Fruit fly (Drosophila melanogaster) whole organism, embryonic: ENCODE results near the gene Sec63.

ENCODE experiments used
- Abd-B ChIP-seq: fragments of 200-800 bp; sonication (Bioruptor generic); optimal IDR thresholded peaks from 2 replicates; lab custom pipeline; 2018; ENCODE audit warnings: missing biosample characterization, mild to moderate bottlenecking, missing genetic modification characterization, moderate library complexity
- Ada2b ChIP-seq: fragments of 200-800 bp; sonication (Bioruptor generic); IDR thresholded peaks from 2 replicates; pipeline ENCODE4 v1.3.6; 2022; ENCODE audit warnings: missing biosample characterization, missing genetic modification characterization
- B-H2 ChIP-seq: fragments of 200-800 bp; sonication (Bioruptor generic); optimal IDR thresholded peaks from 2 replicates; lab custom pipeline; 2018; ENCODE audit warnings: missing biosample characterization, mild to moderate bottlenecking, missing genetic modification characterization
- CG11085 ChIP-seq: fragments of 200-800 bp; sonication (Bioruptor generic); IDR thresholded peaks from 2 replicates; pipeline ENCODE4 v1.3.6; 2022; ENCODE audit warnings: missing biosample characterization, missing genetic modification characterization
- CG12104 ChIP-seq: fragments of 200-800 bp; sonication (Bioruptor generic); optimal IDR thresholded peaks from 3 replicates; lab custom pipeline; 2016; ENCODE audit warnings: missing biosample characterization, missing genetic modification characterization
- CG12155 ChIP-seq: fragments of 200-800 bp; sonication (Bioruptor generic); optimal IDR thresholded peaks from 3 replicates; lab custom pipeline; 2016; ENCODE audit warnings: missing biosample characterization, missing genetic modification characterization
- CG1233 ChIP-seq: fragments of 200-800 bp; sonication (Bioruptor generic); optimal IDR thresholded peaks from 4 replicates; lab custom pipeline; 2018; ENCODE audit warnings: missing biosample characterization, mild to moderate bottlenecking, missing genetic modification characterization
- CG12391 ChIP-seq: fragments of 200-800 bp; sonication (Bioruptor generic); optimal IDR thresholded peaks from 3 replicates; lab custom pipeline; 2018; ENCODE audit warnings: missing biosample characterization, mild to moderate bottlenecking, missing genetic modification characterization, moderate library complexity
- CG13123 ChIP-seq: fragments of 200-800 bp; sonication (Bioruptor generic); optimal IDR thresholded peaks from 2 replicates; lab custom pipeline; 2016; ENCODE audit warnings: missing biosample characterization, missing genetic modification characterization
- CG13894 ChIP-seq: fragments of 200-800 bp; sonication (Bioruptor generic); optimal IDR thresholded peaks from 3 replicates; lab custom pipeline; 2018; ENCODE audit warnings: missing biosample characterization, mild to moderate bottlenecking, missing genetic modification characterization, moderate library complexity
- CG14860 ChIP-seq: fragments of 200-800 bp; sonication (Bioruptor generic); IDR thresholded peaks from 3 replicates; pipeline ENCODE4 v1.3.6; 2022; ENCODE audit warnings: missing biosample characterization, missing genetic modification characterization; ENCODE audit not compliant: partially characterized antibody
- CG16813 ChIP-seq: fragments of 200-800 bp; sonication (Bioruptor generic); IDR thresholded peaks from 3 replicates; pipeline ENCODE4 v1.3.6; 2022; ENCODE audit warnings: missing biosample characterization, missing genetic modification characterization; ENCODE audit not compliant: partially characterized antibody
- CG17385 ChIP-seq: fragments of 200-800 bp; sonication (Bioruptor generic); optimal IDR thresholded peaks from 3 replicates; lab custom pipeline; 2018; ENCODE audit warnings: missing biosample characterization, mild to moderate bottlenecking, missing genetic modification characterization
- CG1792 ChIP-seq: fragments of 200-800 bp; sonication (Bioruptor generic); optimal IDR thresholded peaks from 2 replicates; lab custom pipeline; 2016; ENCODE audit warnings: missing biosample characterization, missing genetic modification characterization
- CG18619 ChIP-seq: fragments of 200-800 bp; sonication (Bioruptor generic); optimal IDR thresholded peaks from 3 replicates; lab custom pipeline; 2017; ENCODE audit warnings: missing biosample characterization, mild to moderate bottlenecking, missing genetic modification characterization
- CG4282 ChIP-seq: fragments of 200-800 bp; sonication (Bioruptor generic); optimal IDR thresholded peaks from 2 replicates; lab custom pipeline; 2016; ENCODE audit warnings: missing biosample characterization, missing genetic modification characterization
- CG4328 ChIP-seq: fragments of 200-800 bp; sonication (Bioruptor generic); optimal IDR thresholded peaks from 3 replicates; lab custom pipeline; 2017; ENCODE audit warnings: missing biosample characterization, missing genetic modification reagents, missing genetic modification characterization
- CG5180 ChIP-seq: fragments of 200-800 bp; sonication (Bioruptor generic); optimal IDR thresholded peaks from 3 replicates; lab custom pipeline; 2017; ENCODE audit warnings: missing biosample characterization, missing genetic modification characterization, mild to moderate bottlenecking, moderate library complexity, missing genetic modification reagents
- CG5245 ChIP-seq: fragments of 200-800 bp; sonication (Bioruptor generic); optimal IDR thresholded peaks from 3 replicates; lab custom pipeline; 2016; ENCODE audit warnings: missing biosample characterization, missing genetic modification characterization
- CG6689 ChIP-seq: fragments of 200-800 bp; sonication (Bioruptor generic); IDR thresholded peaks from 2 replicates; pipeline ENCODE4 v1.3.6; 2022; ENCODE audit warnings: missing biosample characterization, missing genetic modification characterization
- CG7271 ChIP-seq: fragments of 200-800 bp; sonication (Bioruptor generic); optimal IDR thresholded peaks from 2 replicates; lab custom pipeline; 2018; ENCODE audit warnings: missing biosample characterization, mild to moderate bottlenecking, missing genetic modification characterization, moderate library complexity
- CG8089 ChIP-seq: fragments of 200-800 bp; sonication (Bioruptor generic); optimal IDR thresholded peaks from 3 replicates; lab custom pipeline; 2016; ENCODE audit warnings: missing biosample characterization, missing genetic modification characterization
- CG8765 ChIP-seq: fragments of 200-800 bp; sonication (Bioruptor generic); IDR thresholded peaks from 2 replicates; pipeline ENCODE4 v1.3.6; 2022; ENCODE audit warnings: missing biosample characterization, missing genetic modification characterization
- CG8944 ChIP-seq: fragments of 200-800 bp; sonication (Bioruptor generic); optimal IDR thresholded peaks from 3 replicates; lab custom pipeline; 2016; ENCODE audit warnings: missing biosample characterization, missing genetic modification characterization
- CHES-1-like ChIP-seq: fragments of 200-800 bp; sonication (Bioruptor generic); optimal IDR thresholded peaks from 2 replicates; lab custom pipeline; 2016; ENCODE audit warnings: missing biosample characterization, missing genetic modification characterization
- CoRest ChIP-seq: fragments of 200-800 bp; sonication (Bioruptor generic); optimal IDR thresholded peaks from 3 replicates; lab custom pipeline; 2018; ENCODE audit warnings: missing biosample characterization, mild to moderate bottlenecking, missing genetic modification characterization, moderate library complexity
- CrebB ChIP-seq: fragments of 200-800 bp; sonication (Bioruptor generic); optimal IDR thresholded peaks from 3 replicates; lab custom pipeline; 2018; ENCODE audit warnings: missing biosample characterization, mild to moderate bottlenecking, missing genetic modification characterization
- Dip3 ChIP-seq: fragments of 200-800 bp; sonication (Bioruptor generic); optimal IDR thresholded peaks from 3 replicates; lab custom pipeline; 2016; ENCODE audit warnings: missing biosample characterization, missing genetic modification characterization
- Dll ChIP-seq: fragments of 200-800 bp; sonication (Bioruptor generic); IDR thresholded peaks from 4 replicates; pipeline ENCODE4 v1.3.6; 2022; ENCODE audit warnings: missing biosample characterization, missing genetic modification characterization; ENCODE audit not compliant: partially characterized antibody
- Meics ChIP-seq: fragments of 200-800 bp; sonication (Bioruptor generic); optimal IDR thresholded peaks from 2 replicates; lab custom pipeline; 2017; ENCODE audit warnings: missing biosample characterization, mild to moderate bottlenecking, missing genetic modification characterization
- Mes4 ChIP-seq: fragments of 200-800 bp; sonication (Bioruptor generic); optimal IDR thresholded peaks from 2 replicates; lab custom pipeline; 2016; ENCODE audit warnings: missing biosample characterization, missing genetic modification characterization
- Mrtf ChIP-seq: fragments of 200-800 bp; sonication (Bioruptor generic); IDR thresholded peaks from 3 replicates; pipeline ENCODE4 v1.3.6; 2022; ENCODE audit warnings: missing biosample characterization, missing genetic modification characterization
- Optix ChIP-seq: fragments of 200-800 bp; sonication (Bioruptor generic); IDR thresholded peaks from 3 replicates; pipeline ENCODE4 v1.3.6; 2022; ENCODE audit warnings: missing biosample characterization, missing genetic modification characterization
- Taf1 ChIP-seq: fragments of 200-800 bp; sonication (Bioruptor generic); IDR thresholded peaks from 2 replicates; pipeline ENCODE4 v1.3.6; 2022; ENCODE audit warnings: missing biosample characterization, missing genetic modification characterization
- Usf ChIP-seq: fragments of 200-800 bp; sonication (Bioruptor generic); optimal IDR thresholded peaks from 2 replicates; lab custom pipeline; 2017; ENCODE audit warnings: missing genotype, missing biosample characterization, missing genetic modification characterization
- amos ChIP-seq: fragments of 200-800 bp; sonication (Bioruptor generic); IDR thresholded peaks from 2 replicates; pipeline ENCODE4 v1.3.6; 2022; ENCODE audit warnings: missing biosample characterization, missing genetic modification characterization; ENCODE audit not compliant: partially characterized antibody
- aop ChIP-seq: fragments of 200-800 bp; sonication (Bioruptor generic); IDR thresholded peaks from 2 replicates; pipeline ENCODE4 v1.3.6; 2022; ENCODE audit warnings: missing biosample characterization, missing genetic modification characterization
- bsh ChIP-seq, 2 experiments: fragments of 200-800 bp; sonication (Bioruptor generic); optimal IDR thresholded peaks; 2 replicates each; lab custom pipeline; 2017 to 2018; ENCODE audit warnings: mild to moderate bottlenecking in 2 of 2, missing biosample characterization in 2 of 2, missing genetic modification characterization in 2 of 2, moderate library complexity in 1 of 2
- cas ChIP-seq: fragments of 200-800 bp; sonication (Bioruptor generic); IDR thresholded peaks from 2 replicates; pipeline ENCODE4 v1.3.6; 2022; ENCODE audit warnings: missing biosample characterization, missing genetic modification characterization
- cwo ChIP-seq: fragments of 200-800 bp; sonication (Bioruptor generic); optimal IDR thresholded peaks from 3 replicates; lab custom pipeline; 2017; ENCODE audit warnings: missing biosample characterization, missing genetic modification characterization, mild to moderate bottlenecking, moderate library complexity, missing genetic modification reagents
- dysf ChIP-seq: fragments of 200-800 bp; sonication (Bioruptor generic); IDR thresholded peaks from 3 replicates; pipeline ENCODE4 v1.3.6; 2022; ENCODE audit warnings: missing biosample characterization, missing genetic modification characterization
- ewg ChIP-seq: fragments of 200-800 bp; sonication (Bioruptor generic); optimal IDR thresholded peaks from 3 replicates; lab custom pipeline; 2017; ENCODE audit warnings: mild to moderate bottlenecking, missing biosample characterization, missing genetic modification reagents, missing genetic modification characterization
- gsb-n ChIP-seq: fragments of 200-800 bp; sonication (Bioruptor generic); optimal IDR thresholded peaks from 3 replicates; lab custom pipeline; 2018; ENCODE audit warnings: missing biosample characterization, mild to moderate bottlenecking, missing genetic modification characterization
- kay ChIP-seq: fragments of 200-800 bp; sonication (Bioruptor generic); optimal IDR thresholded peaks from 2 replicates; lab custom pipeline; 2016; ENCODE audit warnings: missing biosample characterization, missing genetic modification characterization
- pan ChIP-seq, 4 experiments: fragments of >200 bp in 3 of 4; fragments of 200-800 bp in 1 of 4; sonication (Bioruptor generic) in 1 of 4; optimal IDR thresholded peaks in 3 of 4; IDR thresholded peaks in 1 of 4; 2 replicates each; pipeline versions ENCODE4 v1.3.6 to Lab custom; 2017 to 2022; ENCODE audit warnings: missing biosample characterization in 2 of 4, missing genetic modification characterization in 2 of 4, mixed read lengths in 1 of 4
- ro ChIP-seq: fragments of 200-800 bp; sonication (Bioruptor generic); IDR thresholded peaks from 2 replicates; pipeline ENCODE4 v1.3.6; 2022; ENCODE audit warnings: missing biosample characterization, missing genetic modification characterization
- sd ChIP-seq: fragments of 200-800 bp; sonication (Bioruptor generic); optimal IDR thresholded peaks from 3 replicates; lab custom pipeline; 2018; ENCODE audit warnings: missing biosample characterization, mild to moderate bottlenecking, missing genetic modification characterization, moderate library complexity
- stc ChIP-seq: fragments of 200-800 bp; sonication (Bioruptor generic); IDR thresholded peaks from 2 replicates; pipeline ENCODE4 v1.3.6; 2022; ENCODE audit warnings: missing biosample characterization, missing genetic modification characterization
- tna ChIP-seq: fragments of 200-800 bp; sonication (Bioruptor generic); IDR thresholded peaks from 2 replicates; pipeline ENCODE4 v1.3.6; 2022; ENCODE audit warnings: missing biosample characterization, missing genetic modification characterization; ENCODE audit not compliant: partially characterized antibody
- zen2 ChIP-seq: fragments of 200-800 bp; sonication (Bioruptor generic); IDR thresholded peaks from 3 replicates; pipeline ENCODE4 v1.3.6; 2022; ENCODE audit warnings: missing biosample characterization, missing genetic modification characterization; ENCODE audit not compliant: partially characterized antibody

The Sec63 gene

dm6 chr3L:7361095-7361522 lies 748 bp downstream of the Sec63 start (continued):
- no peak for TF ChIP-seq zen2 (GFP tag; lab: Robert Waterston, UW)
- TF ChIP-seq CoRest = no peak
- no peak for TF ChIP-seq CG18619 (GFP tag; lab: Kevin White, UChicago)
- no peak for TF ChIP-seq CG1233 (GFP tag; lab: Kevin White, UChicago)
- peak; percentile 71 for TF ChIP-seq cwo (GFP tag; lab: Kevin White, UChicago)
- TF ChIP-seq CG1792 (GFP tag; lab: Kevin White, UChicago) = no peak
- no peak for TF ChIP-seq B-H2 (GFP tag; lab: Kevin White, UChicago)
- TF ChIP-seq CG5180 (GFP tag; lab: Kevin White, UChicago) = no peak
- peak; percentile 56 for TF ChIP-seq Meics
- TF ChIP-seq CG4282 (GFP tag; lab: Kevin White, UChicago) = no peak
- no peak for TF ChIP-seq CG13123
- TF ChIP-seq CG11085 (GFP tag; lab: Robert Waterston, UW) = no peak
- TF ChIP-seq CHES-1-like = no peak
- peak; percentile 38; the same call in 1 of the 2 replicates for TF ChIP-seq stc
- no peak for TF ChIP-seq Mrtf (GFP tag; lab: Robert Waterston, UW)
- no peak for TF ChIP-seq Abd-B (GFP tag; lab: Kevin White, UChicago)
- TF ChIP-seq CG5245 = peak; percentile 2
- no peak for TF ChIP-seq ewg (GFP tag; lab: Kevin White, UChicago)
- TF ChIP-seq pan (optimal IDR thresholded peaks at IDR 0.05; lab: Kevin White, UChicago) = no peak
- TF ChIP-seq pan (GFP tag; optimal IDR thresholded peaks at IDR 0.05 in 1 of 2, IDR thresholded peaks at IDR 0.05 in 1 of 2) = peak in 1 of 2 experiments; percentile 56
- TF ChIP-seq CG16813 = no peak
- no peak for TF ChIP-seq CG13894 (tag; lab: Kevin White, UChicago)
- peak; percentile 33; the same call in 1 of the 3 replicates for TF ChIP-seq dysf (GFP tag; lab: Robert Waterston, UW)
- no peak for TF ChIP-seq Optix
- TF ChIP-seq ro = no peak
- TF ChIP-seq CG7271 (tag; lab: Kevin White, UChicago) = no peak
- no peak for TF ChIP-seq CG8089 (GFP tag; lab: Kevin White, UChicago)
- TF ChIP-seq gsb-n = peak; percentile 30
- TF ChIP-seq bsh (GFP tag; optimal IDR thresholded peaks at IDR 0.05; lab: Kevin White, UChicago) = no peak
- TF ChIP-seq CrebB (tag; lab: Kevin White, UChicago) = no peak
- no peak for TF ChIP-seq amos (GFP tag; lab: Robert Waterston, UW)
- TF ChIP-seq CG8765 (GFP tag; lab: Robert Waterston, UW) = no peak
- TF ChIP-seq Mes4 = no peak
- TF ChIP-seq sd (tag; lab: Kevin White, UChicago) = no peak
- no peak for TF ChIP-seq CG12104
- no peak for TF ChIP-seq CG14860
- no peak for TF ChIP-seq Dll (GFP tag; lab: Robert Waterston, UW)
- TF ChIP-seq kay (GFP tag; lab: Kevin White, UChicago) = no peak
- no peak for TF ChIP-seq tna (GFP tag; lab: Robert Waterston, UW)
- no peak for TF ChIP-seq CG4328 (GFP tag; lab: Kevin White, UChicago)
- TF ChIP-seq Ada2b (GFP tag; lab: Robert Waterston, UW) = no peak
- no peak for TF ChIP-seq Dip3 (GFP tag; lab: Kevin White, UChicago)
- no peak for TF ChIP-seq CG12155 (GFP tag; lab: Kevin White, UChicago)
- no peak for TF ChIP-seq CG8944
- TF ChIP-seq aop (GFP tag; lab: Robert Waterston, UW) = no peak
- no peak for TF ChIP-seq CG12391 (tag; lab: Kevin White, UChicago)
- TF ChIP-seq Taf1 (GFP tag; lab: Robert Waterston, UW) = no peak
- TF ChIP-seq CG17385 = no peak
- no peak for TF ChIP-seq CG6689 (GFP tag; lab: Robert Waterston, UW)
- no peak for TF ChIP-seq cas (GFP tag; lab: Robert Waterston, UW)
- no peak for TF ChIP-seq Usf
